Fruit fly (Drosophila melanogaster) whole organism, embryonic: ENCODE results near the gene CG15922.

ENCODE experiments used
- Antp ChIP-seq: fragments of 200-800 bp; sonication (Bioruptor generic); optimal IDR thresholded peaks from 3 replicates; lab custom pipeline; 2016; ENCODE audit warnings: missing biosample characterization, missing genetic modification characterization
- Blimp-1 ChIP-seq: fragments of 200-800 bp; sonication (Bioruptor generic); optimal IDR thresholded peaks from 3 replicates; lab custom pipeline; 2018; ENCODE audit warnings: missing biosample characterization, missing genetic modification characterization, mild to moderate bottlenecking, moderate library complexity, missing genetic modification reagents
- CG1233 ChIP-seq: fragments of 200-800 bp; sonication (Bioruptor generic); optimal IDR thresholded peaks from 4 replicates; lab custom pipeline; 2018; ENCODE audit warnings: missing biosample characterization, mild to moderate bottlenecking, missing genetic modification characterization
- CG12391 ChIP-seq: fragments of 200-800 bp; sonication (Bioruptor generic); optimal IDR thresholded peaks from 3 replicates; lab custom pipeline; 2018; ENCODE audit warnings: missing biosample characterization, mild to moderate bottlenecking, missing genetic modification characterization, moderate library complexity
- CG12744 ChIP-seq: fragments of 200-800 bp; sonication (Bioruptor generic); optimal IDR thresholded peaks from 2 replicates; lab custom pipeline; 2016; ENCODE audit warnings: missing biosample characterization, missing genetic modification characterization
- CG13287 ChIP-seq: fragments of 200-800 bp; sonication (Bioruptor generic); IDR thresholded peaks from 2 replicates; pipeline ENCODE4 v1.3.6; 2022; ENCODE audit warnings: missing biosample characterization, missing genetic modification characterization; ENCODE audit not compliant: partially characterized antibody
- CG16813 ChIP-seq: fragments of 200-800 bp; sonication (Bioruptor generic); IDR thresholded peaks from 3 replicates; pipeline ENCODE4 v1.3.6; 2022; ENCODE audit warnings: missing biosample characterization, missing genetic modification characterization; ENCODE audit not compliant: partially characterized antibody
- CG17829 ChIP-seq: fragments of 200-800 bp; optimal IDR thresholded peaks from 2 replicates; lab custom pipeline; 2019; ENCODE audit warnings: missing biosample characterization, mild to moderate bottlenecking, missing genetic modification characterization, moderate library complexity
- CG2678 ChIP-seq: fragments of 200-800 bp; sonication (Bioruptor generic); optimal IDR thresholded peaks from 3 replicates; lab custom pipeline; 2019; ENCODE audit warnings: missing biosample characterization, mild to moderate bottlenecking, missing genetic modification characterization, moderate library complexity
- CG30403 ChIP-seq: fragments of 200-800 bp; sonication (Bioruptor generic); optimal IDR thresholded peaks from 3 replicates; lab custom pipeline; 2016; ENCODE audit warnings: missing biosample characterization, missing genetic modification characterization
- CG3726 ChIP-seq: fragments of 200-800 bp; sonication (Bioruptor generic); IDR thresholded peaks from 3 replicates; pipeline ENCODE4, ENCODE4 v1.3.6; 2022; ENCODE audit warnings: missing biosample characterization, missing genetic modification characterization
- CG4360 ChIP-seq: fragments of 200-800 bp; sonication (Bioruptor generic); IDR thresholded peaks from 2 replicates; pipeline ENCODE4 v1.3.6; 2022; ENCODE audit warnings: missing biosample characterization, missing genetic modification characterization
- CG43689 ChIP-seq: fragments of 200-800 bp; sonication (Bioruptor generic); IDR thresholded peaks from 2 replicates; pipeline ENCODE4 v1.3.6; 2022; ENCODE audit warnings: missing biosample characterization, missing genetic modification characterization
- CG5180 ChIP-seq: fragments of 200-800 bp; sonication (Bioruptor generic); optimal IDR thresholded peaks from 3 replicates; lab custom pipeline; 2017; ENCODE audit warnings: missing biosample characterization, missing genetic modification characterization, mild to moderate bottlenecking, moderate library complexity, missing genetic modification reagents
- CG7839 ChIP-seq: fragments of 200-800 bp; sonication (Bioruptor generic); optimal IDR thresholded peaks from 3 replicates; lab custom pipeline; 2018; ENCODE audit warnings: missing biosample characterization, mild to moderate bottlenecking, missing genetic modification characterization, moderate library complexity
- CG8924 ChIP-seq: fragments of 200-800 bp; optimal IDR thresholded peaks from 3 replicates; lab custom pipeline; 2019; ENCODE audit warnings: missing biosample characterization, mild to moderate bottlenecking, missing genetic modification characterization, moderate library complexity
- CG9609 ChIP-seq: fragments of 200-800 bp; sonication (Bioruptor generic); optimal IDR thresholded peaks from 3 replicates; lab custom pipeline; 2016; ENCODE audit warnings: missing biosample characterization, missing genetic modification characterization
- Dbx ChIP-seq: fragments of 200-800 bp; sonication (Bioruptor generic); IDR thresholded peaks from 3 replicates; pipeline ENCODE4 v1.3.6; 2022; ENCODE audit warnings: missing biosample characterization, missing genetic modification characterization
- E2f1 ChIP-seq: fragments of 200-800 bp; sonication (Bioruptor generic); IDR thresholded peaks from 2 replicates; pipeline ENCODE4 v1.3.6; 2022; ENCODE audit warnings: missing biosample characterization, missing genetic modification characterization
- Eip74EF ChIP-seq, 2 experiments: fragments of 200-800 bp in 1 of 2; fragments of >200 bp in 1 of 2; sonication (Bioruptor generic) in 1 of 2; optimal IDR thresholded peaks; 2 replicates each; lab custom pipeline; 2017 to 2019; ENCODE audit warnings: missing biosample characterization in 2 of 2, missing genetic modification characterization in 2 of 2, mild to moderate bottlenecking in 1 of 2, moderate library complexity in 1 of 2
- Elba2 ChIP-seq: fragments of 200-800 bp; sonication (Bioruptor generic); optimal IDR thresholded peaks from 3 replicates; lab custom pipeline; 2016; ENCODE audit warnings: missing biosample characterization, missing genetic modification characterization
- Ets65A ChIP-seq: fragments of 200-800 bp; sonication (Bioruptor generic); peaks from one replicate; lab custom pipeline; 2016; ENCODE audit warnings: missing biosample characterization, missing genetic modification characterization
- Gsc ChIP-seq: fragments of 200-800 bp; sonication (Bioruptor generic); IDR thresholded peaks from 2 replicates; pipeline ENCODE4 v1.3.6; 2022; ENCODE audit warnings: missing biosample characterization, missing genetic modification characterization
- Hey ChIP-seq: fragments of 200-800 bp; sonication (Bioruptor generic); optimal IDR thresholded peaks from 3 replicates; lab custom pipeline; 2018; ENCODE audit warnings: missing biosample characterization, mild to moderate bottlenecking, missing genetic modification characterization
- Hr3 ChIP-seq: fragments of 200-800 bp; sonication (Bioruptor generic); optimal IDR thresholded peaks from 3 replicates; lab custom pipeline; 2016; ENCODE audit warnings: missing biosample characterization, missing genetic modification characterization
- Hr51 ChIP-seq, 2 experiments: fragments of 200-800 bp; sonication (Bioruptor generic); optimal IDR thresholded peaks; 2 replicates in 1 of 2; 3 replicates in 1 of 2; lab custom pipeline; 2016 to 2018; ENCODE audit warnings: missing biosample characterization in 2 of 2, missing genetic modification characterization in 2 of 2, mild to moderate bottlenecking in 1 of 2, moderate library complexity in 1 of 2
- Hr78 ChIP-seq, 2 experiments: fragments of 200-800 bp in 1 of 2; fragments of >200 bp in 1 of 2; sonication (Bioruptor generic) in 1 of 2; optimal IDR thresholded peaks; 2 replicates each; lab custom pipeline; 2017 to 2019; ENCODE audit warnings: missing biosample characterization in 2 of 2, missing genetic modification characterization in 2 of 2, mild to moderate bottlenecking in 1 of 2, moderate library complexity in 1 of 2
- Med ChIP-seq: fragments of 200-800 bp; sonication (Bioruptor generic); peaks from one replicate; lab custom pipeline; 2016; ENCODE audit warnings: missing biosample characterization, missing genetic modification characterization, mild to moderate bottlenecking, inconsistent platforms, moderate library complexity
- Oli ChIP-seq: fragments of 200-800 bp; sonication (Bioruptor generic); optimal IDR thresholded peaks from 2 replicates; lab custom pipeline; 2018; ENCODE audit warnings: missing biosample characterization, mild to moderate bottlenecking, missing genetic modification characterization, moderate library complexity
- al ChIP-seq: fragments of 200-800 bp; sonication (Bioruptor generic); IDR thresholded peaks from 2 replicates; pipeline ENCODE4 v1.3.6; 2022; ENCODE audit warnings: missing biosample characterization, missing genetic modification characterization
- gcm2 ChIP-seq: fragments of 200-800 bp; sonication (Bioruptor generic); optimal IDR thresholded peaks from 2 replicates; lab custom pipeline; 2016; ENCODE audit warnings: missing biosample characterization, missing genetic modification characterization
- grau ChIP-seq: fragments of 200-800 bp; optimal IDR thresholded peaks from 3 replicates; lab custom pipeline; 2019; ENCODE audit warnings: missing biosample characterization, mild to moderate bottlenecking, missing genetic modification characterization, moderate library complexity
- her ChIP-seq: fragments of 200-800 bp; sonication (Bioruptor generic); optimal IDR thresholded peaks from 2 replicates; lab custom pipeline; 2016; ENCODE audit warnings: missing biosample characterization, missing genetic modification characterization
- jumu ChIP-seq: fragments of 200-800 bp; sonication (Bioruptor generic); optimal IDR thresholded peaks from 3 replicates; lab custom pipeline; 2016; ENCODE audit warnings: missing biosample characterization, missing genetic modification characterization
- ken ChIP-seq: fragments of 200-800 bp; sonication (Bioruptor generic); IDR thresholded peaks from 3 replicates; pipeline ENCODE4 v1.3.6; 2022; ENCODE audit warnings: missing biosample characterization, missing genetic modification characterization
- lmd ChIP-seq: fragments of 200-800 bp; sonication (Bioruptor generic); IDR thresholded peaks from 2 replicates; pipeline ENCODE4 v1.3.6; 2022; ENCODE audit warnings: missing biosample characterization, missing genetic modification characterization
- luna ChIP-seq: fragments of 200-800 bp; sonication (Bioruptor generic); optimal IDR thresholded peaks from 2 replicates; lab custom pipeline; 2016; ENCODE audit warnings: missing biosample characterization, missing genetic modification characterization
- oc ChIP-seq: fragments of 200-800 bp; sonication (Bioruptor generic); optimal IDR thresholded peaks from 2 replicates; lab custom pipeline; 2018; ENCODE audit warnings: missing biosample characterization, mild to moderate bottlenecking, missing genetic modification characterization, moderate library complexity
- prd ChIP-seq, 3 experiments: fragments of >200 bp in 2 of 3; fragments of 200-800 bp in 1 of 3; sonication (Bioruptor generic) in 1 of 3; optimal IDR thresholded peaks in 2 of 3; IDR thresholded peaks in 1 of 3; 2 replicates in 2 of 3; 3 replicates in 1 of 3; pipeline versions ENCODE4 v1.3.6 to Lab custom; 2017 to 2022; ENCODE audit warnings: missing biosample characterization in 1 of 3, missing genetic modification characterization in 1 of 3
- ro ChIP-seq: fragments of 200-800 bp; sonication (Bioruptor generic); IDR thresholded peaks from 2 replicates; pipeline ENCODE4 v1.3.6; 2022; ENCODE audit warnings: missing biosample characterization, missing genetic modification characterization
- row ChIP-seq: fragments of 200-800 bp; sonication (Bioruptor generic); IDR thresholded peaks from 3 replicates; pipeline ENCODE4 v1.3.6; 2022; ENCODE audit warnings: missing biosample characterization, missing genetic modification characterization
- salm ChIP-seq: fragments of 200-800 bp; sonication (Bioruptor generic); optimal IDR thresholded peaks from 2 replicates; lab custom pipeline; 2018; ENCODE audit warnings: missing biosample characterization, mild to moderate bottlenecking, missing genetic modification characterization
- sens ChIP-seq: fragments of 200-800 bp; sonication (Bioruptor generic); peaks from one replicate; lab custom pipeline; 2016; ENCODE audit warnings: missing biosample characterization, missing genetic modification characterization
- tgo ChIP-seq: fragments of 200-800 bp; sonication (Bioruptor generic); IDR thresholded peaks from 3 replicates; pipeline ENCODE4 v1.3.6; 2022; ENCODE audit warnings: missing biosample characterization, missing genetic modification characterization
- trem ChIP-seq: fragments of 200-800 bp; optimal IDR thresholded peaks from 3 replicates; lab custom pipeline; 2019; ENCODE audit warnings: missing biosample characterization, mild to moderate bottlenecking, missing genetic modification characterization, moderate library complexity
- ttk ChIP-seq: fragments of 200-800 bp; sonication (Bioruptor generic); IDR thresholded peaks from 2 replicates; pipeline ENCODE4 v2.1.2; 2022; ENCODE audit warnings: missing biosample characterization, missing genetic modification characterization
- twi ChIP-seq: fragments of 200-800 bp; optimal IDR thresholded peaks from 2 replicates; lab custom pipeline; 2019; ENCODE audit warnings: missing biosample characterization, mild to moderate bottlenecking, missing genetic modification characterization, moderate library complexity
- usp ChIP-seq: fragments of >200 bp; optimal IDR thresholded peaks from 2 replicates; lab custom pipeline; 2017; ENCODE audit warnings: missing biosample characterization, missing genetic modification characterization
- zen ChIP-seq: fragments of 200-800 bp; sonication (Bioruptor generic); optimal IDR thresholded peaks from 3 replicates; lab custom pipeline; 2018; ENCODE audit warnings: missing biosample characterization, mild to moderate bottlenecking, missing genetic modification characterization, moderate library complexity

Gene CG15922

dm6 chr3R:20573326-20573725, 13.2 kb upstream of the CG15922 start (continued):
- TF ChIP-seq ttk (GFP tag; lab: Robert Waterston, UW) (no peak), Hr51 (GFP tag; optimal IDR thresholded peaks at IDR 0.05; lab: Kevin White, UChicago) (peak in 1 of 2 experiments; percentile 54), CG5180 (GFP tag; lab: Kevin White, UChicago) (no peak), prd (optimal IDR thresholded peaks at IDR 0.05; lab: Kevin White, UChicago) (no peak), prd (GFP tag; IDR thresholded peaks at IDR 0.05; lab: Robert Waterston, UW) (peak; percentile 36; the same call in 2 of the 3 replicates), ro (GFP tag; lab: Robert Waterston, UW) (no peak), CG12391 (tag; lab: Kevin White, UChicago) (peak; percentile 25), CG2678 (peak; percentile 17), CG30403 (GFP tag; lab: Kevin White, UChicago) (peak; percentile 25), Oli (tag; lab: Kevin White, UChicago) (peak; percentile 18), tgo (GFP tag; lab: Robert Waterston, UW) (no peak), luna (GFP tag; lab: Kevin White, UChicago) (no peak), lmd (peak; percentile 27; the same call in 1 of the 2 replicates), CG4360 (GFP tag; lab: Robert Waterston, UW) (no peak), grau (tag; lab: Kevin White, UChicago) (peak; percentile 90), twi (peak; percentile 16), zen (peak; percentile 6), CG1233 (GFP tag; lab: Kevin White, UChicago) (no peak), Eip74EF (GFP tag; optimal IDR thresholded peaks at IDR 0.05; lab: Kevin White, UChicago) (peak in 1 of 2 experiments; percentile 12), CG3726 (GFP tag; lab: Robert Waterston, UW) (no peak), row (GFP tag; lab: Robert Waterston, UW) (peak; percentile 33; the same call in 1 of the 3 replicates), sens (GFP tag; lab: Kevin White, UChicago) (peak; percentile 76), CG7839 (peak; percentile 33)

- TF ChIP-seq al: no peak
- no peak for TF ChIP-seq usp (GFP tag; lab: Kevin White, UChicago)
- TF ChIP-seq her (GFP tag; lab: Kevin White, UChicago): no peak
- no peak for TF ChIP-seq Antp (GFP tag; lab: Kevin White, UChicago)
- TF ChIP-seq CG9609 (GFP tag; lab: Kevin White, UChicago): no peak
- TF ChIP-seq Blimp-1 (GFP tag; lab: Kevin White, UChicago): peak; percentile 10
- no peak for TF ChIP-seq CG8924
- no peak for TF ChIP-seq jumu (GFP tag; lab: Kevin White, UChicago)
- no peak for TF ChIP-seq E2f1 (GFP tag; lab: Robert Waterston, UW)
- TF ChIP-seq Elba2 (GFP tag; lab: Kevin White, UChicago): no peak
- no peak for TF ChIP-seq CG16813 (GFP tag; lab: Robert Waterston, UW)
- TF ChIP-seq Med (GFP tag; lab: Kevin White, UChicago): peak; percentile 38
- TF ChIP-seq Hr3 (GFP tag; lab: Kevin White, UChicago): no peak
- TF ChIP-seq oc: peak; percentile 4
- TF ChIP-seq Hey (tag; lab: Kevin White, UChicago): no peak
- TF ChIP-seq trem (tag; lab: Kevin White, UChicago): no peak
- no peak for TF ChIP-seq CG13287 (GFP tag; lab: Robert Waterston, UW)
- TF ChIP-seq Ets65A (GFP tag; lab: Kevin White, UChicago): peak; percentile 8
- TF ChIP-seq CG12744 (GFP tag; lab: Kevin White, UChicago): no peak
- TF ChIP-seq gcm2 (GFP tag; lab: Kevin White, UChicago): no peak
- TF ChIP-seq ken: no peak
- TF ChIP-seq salm (tag; lab: Kevin White, UChicago): no peak
- no peak for TF ChIP-seq Gsc (GFP tag; lab: Robert Waterston, UW)
- TF ChIP-seq Dbx (GFP tag; lab: Robert Waterston, UW): no peak
- no peak for TF ChIP-seq CG43689 (GFP tag; lab: Robert Waterston, UW)
- peak in 1 of 2 experiments; percentile 28 for TF ChIP-seq Hr78 (GFP tag; optimal IDR thresholded peaks at IDR 0.05; lab: Kevin White, UChicago)
- TF ChIP-seq CG17829: no peak
Observed at dm6 chr3R:20567507-20568222, 7.6 kb upstream of the CG15922 start.
